Fruit fly (Drosophila melanogaster): ENCODE data around the gene alpha-Est10.

alpha-Est10 gene

dm6 chr3R:7524160-7524559 lies 30.5 kb upstream of the alpha-Est10 start (continued):
- no peak for TF ChIP-seq CG12155 (GFP tag; optimal IDR thresholded peaks at IDR 0.05)
- TF ChIP-seq unpg (GFP tag; optimal IDR thresholded peaks at IDR 0.05): peak; percentile 18
- no peak for TF ChIP-seq Elba2 (GFP tag; optimal IDR thresholded peaks at IDR 0.05)
- TF ChIP-seq CG6272 (GFP tag; IDR thresholded peaks at IDR 0.05): no peak
- no peak for TF ChIP-seq run (tag; optimal IDR thresholded peaks at IDR 0.05)
- no peak for TF ChIP-seq emc (GFP tag; optimal IDR thresholded peaks at IDR 0.05)
- TF ChIP-seq pb (GFP tag; optimal IDR thresholded peaks at IDR 0.05): no peak
- no peak for TF ChIP-seq CG12219 (GFP tag; optimal IDR thresholded peaks at IDR 0.05)
- TF ChIP-seq kni (GFP tag; optimal IDR thresholded peaks at IDR 0.05): no peak
- no peak for TF ChIP-seq Sry-β (GFP tag; optimal IDR thresholded peaks at IDR 0.05)
- no peak for TF ChIP-seq CG4707 (GFP tag; optimal IDR thresholded peaks at IDR 0.05)
- TF ChIP-seq NC2β (GFP tag; optimal IDR thresholded peaks at IDR 0.05): no peak
- TF ChIP-seq Blimp-1 (GFP tag; optimal IDR thresholded peaks at IDR 0.05): no peak
- peak; percentile 20 for TF ChIP-seq B-H2 (GFP tag; optimal IDR thresholded peaks at IDR 0.05)
- TF ChIP-seq Bgb (GFP tag; IDR thresholded peaks at IDR 0.05; ENCODE audit: partially characterized antibody): no peak
- TF ChIP-seq mam (GFP tag; optimal IDR thresholded peaks at IDR 0.05): no peak
- no peak for TF ChIP-seq CG9437 (GFP tag; optimal IDR thresholded peaks at IDR 0.05)
- TF ChIP-seq ham (GFP tag; IDR thresholded peaks at IDR 0.05): no peak
- no peak for TF ChIP-seq NK7.1 (GFP tag; optimal IDR thresholded peaks at IDR 0.05)
- no peak for TF ChIP-seq CG6654 (GFP tag; optimal IDR thresholded peaks at IDR 0.05)
- no peak for TF ChIP-seq Gug (GFP tag; IDR thresholded peaks at IDR 0.05)
- TF ChIP-seq CG12071 (GFP tag; optimal IDR thresholded peaks at IDR 0.05): no peak
- no peak for TF ChIP-seq ems (GFP tag; optimal IDR thresholded peaks at IDR 0.05)
- peak; percentile 43 for TF ChIP-seq Fer1 (GFP tag; optimal IDR thresholded peaks at IDR 0.05)
- TF ChIP-seq C15 (GFP tag; IDR thresholded peaks at IDR 0.05): no peak
- peak; percentile 10 for TF ChIP-seq CG10147 (GFP tag; optimal IDR thresholded peaks at IDR 0.05)
- no peak for TF ChIP-seq CG11723 (GFP tag; optimal IDR thresholded peaks at IDR 0.05)
- no peak for TF ChIP-seq CG8089 (GFP tag; optimal IDR thresholded peaks at IDR 0.05)
- TF ChIP-seq lbe (GFP tag; optimal IDR thresholded peaks at IDR 0.05): no peak
- TF ChIP-seq org-1 (GFP tag; optimal IDR thresholded peaks at IDR 0.05): no peak
- TF ChIP-seq CG8290 (GFP tag; optimal IDR thresholded peaks at IDR 0.05): no peak
- no peak for TF ChIP-seq CG8290 (tag; optimal IDR thresholded peaks at IDR 0.05)
- peak; percentile 37 for TF ChIP-seq mirr (GFP tag; optimal IDR thresholded peaks at IDR 0.05)
- TF ChIP-seq seq (GFP tag; IDR thresholded peaks at IDR 0.05): no peak
- 0 out of 2 replicates have a peak, but pooled peaks have one; percentile 8 for TF ChIP-seq Rfx (GFP tag; IDR thresholded peaks at IDR 0.05)
- no peak for TF ChIP-seq CG7963 (GFP tag; IDR thresholded peaks at IDR 0.05; ENCODE audit: partially characterized antibody)
- TF ChIP-seq nmo (GFP tag; optimal IDR thresholded peaks at IDR 0.05): no peak
- TF ChIP-seq insv (GFP tag; optimal IDR thresholded peaks at IDR 0.05): no peak
- 0 out of 4 replicates have a peak, but pooled peaks have one; percentile 11 for TF ChIP-seq chinmo (GFP tag; IDR thresholded peaks at IDR 0.05; ENCODE audit: partially characterized antibody)
- no peak for TF ChIP-seq CG10274 (GFP tag; optimal IDR thresholded peaks at IDR 0.05)
- TF ChIP-seq sr (GFP tag; IDR thresholded peaks at IDR 0.05): no peak
- peak; percentile 4 for TF ChIP-seq cwo (GFP tag; optimal IDR thresholded peaks at IDR 0.05)

- no peak for TF ChIP-seq zfh2 (GFP tag; optimal IDR thresholded peaks at IDR 0.05)
- TF ChIP-seq Antp (GFP tag; optimal IDR thresholded peaks at IDR 0.05): no peak
- TF ChIP-seq Rx (GFP tag; IDR thresholded peaks at IDR 0.05): no peak
- no peak for TF ChIP-seq z (GFP tag; IDR thresholded peaks at IDR 0.05)
- no peak for TF ChIP-seq eve (GFP tag; optimal IDR thresholded peaks at IDR 0.05)
- TF ChIP-seq slou (GFP tag; optimal IDR thresholded peaks at IDR 0.05): no peak
- TF ChIP-seq Ssrp (tag; optimal IDR thresholded peaks at IDR 0.05): no peak
- TF ChIP-seq Drgx (GFP tag; IDR thresholded peaks at IDR 0.05): 0 out of 2 replicates have a peak, but pooled peaks have one; percentile 7
- no peak for TF ChIP-seq pum (GFP tag; optimal IDR thresholded peaks at IDR 0.05)
- TF ChIP-seq CrebB (tag; optimal IDR thresholded peaks at IDR 0.05): no peak
- peak; percentile 20 for TF ChIP-seq corto (GFP tag; optimal IDR thresholded peaks at IDR 0.05)
- no peak for TF ChIP-seq cato (GFP tag; optimal IDR thresholded peaks at IDR 0.05; ENCODE audit: borderline replicate concordance)
- TF ChIP-seq pho (GFP tag; optimal IDR thresholded peaks at IDR 0.05): no peak
These were observed 29.9 kb upstream of the alpha-Est10 start, which contains the start of gene alpha-Est7 for dm6 chr3R:7523594-7523993. alpha-Est7 (minus strand) TSS chr3R:7523753.
